Worm (Caenorhabditis elegans) whole organism, late embryonic: ENCODE results near the gene C33H5.16.

ENCODE experiments used
- C38D4.7 ChIP-seq: fragments of 200-800 bp; sonication (Bioruptor generic); optimal IDR thresholded peaks from 2 replicates; lab custom pipeline; 2018; ENCODE audit warnings: mild to moderate bottlenecking, missing genetic modification characterization, moderate library complexity, missing compliant biosample characterization
- K02D7.2 ChIP-seq: sonication (generic microtip); optimal IDR thresholded peaks from 2 replicates; lab custom pipeline; 2017; ENCODE audit warnings: mild to moderate bottlenecking, missing genetic modification characterization, missing compliant biosample characterization
- K09A11.1 ChIP-seq: sonication (generic microtip); optimal IDR thresholded peaks from 2 replicates; lab custom pipeline; 2017; ENCODE audit warnings: antibody characterized with exemption, mild to moderate bottlenecking, missing genetic modification characterization, missing compliant biosample characterization; ENCODE audit not compliant: insufficient read depth
- T23F11.4 ChIP-seq: fragments of 200-800 bp; sonication (Bioruptor generic); optimal IDR thresholded peaks from 2 replicates; lab custom pipeline; 2018; ENCODE audit warnings: mild to moderate bottlenecking, missing genetic modification characterization, missing compliant biosample characterization
- ahr-1 ChIP-seq: sonication (generic microtip); optimal IDR thresholded peaks from 2 replicates; lab custom pipeline; 2016; ENCODE audit warnings: missing genetic modification characterization, missing compliant biosample characterization
- ama-1 ChIP-seq: fragments of 150-350 bp; optimal IDR thresholded peaks from 2 replicates; lab custom pipeline; 2014
- ceh-18 ChIP-seq: sonication (generic microtip); optimal IDR thresholded peaks from 2 replicates; lab custom pipeline; 2016; ENCODE audit warnings: missing genetic modification characterization, missing compliant biosample characterization
- ceh-19 ChIP-seq: fragments of 200-800 bp; sonication (Bioruptor generic); optimal IDR thresholded peaks from 2 replicates; lab custom pipeline; 2018; ENCODE audit warnings: mild to moderate bottlenecking, missing genetic modification characterization, missing compliant biosample characterization
- ceh-22 ChIP-seq: sonication (generic microtip); optimal IDR thresholded peaks from 2 replicates; lab custom pipeline; 2017; ENCODE audit warnings: missing biosample characterization, missing genetic modification characterization
- ceh-31 ChIP-seq: sonication (generic microtip); optimal IDR thresholded peaks from 2 replicates; lab custom pipeline; 2016; ENCODE audit warnings: missing genetic modification characterization, missing compliant biosample characterization
- ceh-34 ChIP-seq: sonication (generic microtip); optimal IDR thresholded peaks from 2 replicates; lab custom pipeline; 2016; ENCODE audit warnings: mild to moderate bottlenecking, missing genetic modification characterization, missing compliant biosample characterization
- ceh-48 ChIP-seq: sonication (generic microtip); optimal IDR thresholded peaks from 2 replicates; lab custom pipeline; 2016; ENCODE audit warnings: missing genetic modification characterization, inconsistent platforms, missing compliant biosample characterization
- dve-1 ChIP-seq: sonication (generic microtip); optimal IDR thresholded peaks from 2 replicates; lab custom pipeline; 2017; ENCODE audit warnings: antibody characterized with exemption, mild to moderate bottlenecking, missing genetic modification characterization, missing compliant biosample characterization
- elt-2 ChIP-seq: sonication (generic microtip); optimal IDR thresholded peaks from 2 replicates; lab custom pipeline; 2016; ENCODE audit warnings: missing genetic modification reagents, missing genetic modification characterization, missing compliant biosample characterization
- eyg-1 ChIP-seq: sonication (generic microtip); optimal IDR thresholded peaks from 2 replicates; lab custom pipeline; 2016; ENCODE audit warnings: missing genotype, missing genetic modification characterization, missing compliant biosample characterization
- fkh-6 ChIP-seq: sonication (generic microtip); optimal IDR thresholded peaks from 2 replicates; lab custom pipeline; 2016; ENCODE audit warnings: missing genetic modification characterization, missing compliant biosample characterization
- hlh-13 ChIP-seq: fragments of 200-800 bp; sonication (Bioruptor generic); optimal IDR thresholded peaks from 2 replicates; lab custom pipeline; 2018; ENCODE audit warnings: mild to moderate bottlenecking, missing genetic modification characterization, missing compliant biosample characterization
- hlh-30 ChIP-seq: sonication (generic microtip); optimal IDR thresholded peaks from 2 replicates; lab custom pipeline; 2017; ENCODE audit warnings: antibody characterized with exemption, missing genetic modification characterization, missing compliant biosample characterization; ENCODE audit not compliant: insufficient read depth
- mec-3 ChIP-seq: sonication (generic microtip); optimal IDR thresholded peaks from 2 replicates; lab custom pipeline; 2016; ENCODE audit warnings: borderline replicate concordance, missing genetic modification characterization, missing compliant biosample characterization
- nfya-1 ChIP-seq: sonication (generic microtip); optimal IDR thresholded peaks from 2 replicates; lab custom pipeline; 2017; ENCODE audit warnings: missing genetic modification characterization, mild to moderate bottlenecking, missing compliant biosample characterization, antibody characterized with exemption, moderate library complexity
- nhr-11 ChIP-seq: fragments of 150-350 bp; optimal IDR thresholded peaks from 2 replicates; lab custom pipeline; 2014; ENCODE audit warnings: missing biosample characterization, missing genetic modification characterization
- odd-2 ChIP-seq: sonication (generic microtip); optimal IDR thresholded peaks from 2 replicates; lab custom pipeline; 2017; ENCODE audit warnings: antibody characterized with exemption, mild to moderate bottlenecking, missing genetic modification characterization, missing compliant biosample characterization
- pag-3 ChIP-seq: sonication (generic microtip); optimal IDR thresholded peaks from 2 replicates; lab custom pipeline; 2016; ENCODE audit warnings: missing compliant biosample characterization, missing genetic modification characterization, borderline replicate concordance
- pha-2 ChIP-seq: sonication (generic microtip); optimal IDR thresholded peaks from 2 replicates; lab custom pipeline; 2017; ENCODE audit warnings: mild to moderate bottlenecking, missing genetic modification characterization, missing compliant biosample characterization
- pha-4 ChIP-seq: fragments of 150-350 bp; optimal IDR thresholded peaks from 2 replicates; lab custom pipeline; 2018; ENCODE audit warnings: missing biosample characterization, missing genetic modification reagents, missing genetic modification characterization
- pqm-1 ChIP-seq: sonication (generic microtip); optimal IDR thresholded peaks from 2 replicates; lab custom pipeline; 2016; ENCODE audit warnings: missing genetic modification characterization, missing compliant biosample characterization
- pros-1 ChIP-seq: fragments of 150-350 bp; optimal IDR thresholded peaks from 2 replicates; lab custom pipeline; 2014; ENCODE audit warnings: missing biosample characterization, missing genetic modification reagents, missing genetic modification characterization
- ref-2 ChIP-seq: sonication (generic microtip); optimal IDR thresholded peaks from 2 replicates; lab custom pipeline; 2016; ENCODE audit warnings: missing genetic modification characterization, missing compliant biosample characterization
- rnt-1 ChIP-seq: sonication (generic microtip); optimal IDR thresholded peaks from 2 replicates; lab custom pipeline; 2016; ENCODE audit warnings: missing genetic modification characterization, missing compliant biosample characterization
- sdc-2 ChIP-seq: sonication (generic microtip); optimal IDR thresholded peaks from 2 replicates; lab custom pipeline; 2016; ENCODE audit warnings: missing genotype, missing genetic modification characterization, missing compliant biosample characterization
- sox-2 ChIP-seq: fragments of 200-800 bp; sonication (Bioruptor generic); IDR thresholded peaks from 2 replicates; pipeline ENCODE4 v1.3.6; 2022; ENCODE audit warnings: missing genetic modification reagents, missing genetic modification characterization, missing compliant biosample characterization
- tbx-2 ChIP-seq: sonication (generic microtip); optimal IDR thresholded peaks from 2 replicates; lab custom pipeline; 2016; ENCODE audit warnings: missing genetic modification characterization, missing compliant biosample characterization
- ttx-3 ChIP-seq: sonication (generic microtip); optimal IDR thresholded peaks from 2 replicates; lab custom pipeline; 2016; ENCODE audit warnings: missing genetic modification reagents, missing genetic modification characterization, missing compliant biosample characterization
- unc-42 ChIP-seq: sonication (generic microtip); optimal IDR thresholded peaks from 2 replicates; lab custom pipeline; 2016; ENCODE audit warnings: missing genotype, missing genetic modification characterization, missing compliant biosample characterization
- zip-5 ChIP-seq: sonication (generic microtip); optimal IDR thresholded peaks from 2 replicates; lab custom pipeline; 2016; ENCODE audit warnings: missing genetic modification characterization, missing compliant biosample characterization

C33H5.16 gene

ce11 chrIV:7778865-7779264 lies 24.3 kb downstream of the C33H5.16 start, which contains the start of gene rpap-3:
TSS of gene rpap-3 (minus strand) at chrIV:7778965.
- TF ChIP-seq hlh-13 (GFP tag; lab: Kevin White, UChicago): no peak
- TF ChIP-seq zip-5 (tag; lab: Kevin White, UChicago): no peak
- TF ChIP-seq ceh-31 (tag; lab: Kevin White, UChicago): no peak
- TF ChIP-seq pha-4 (tag; lab: Kevin White, UChicago): no peak
- TF ChIP-seq ahr-1: no peak
- no peak for TF ChIP-seq sox-2 (GFP tag; lab: Robert Waterston, UW)
- no peak for TF ChIP-seq unc-42 (tag; lab: Kevin White, UChicago)
- no peak for TF ChIP-seq ceh-34 (tag; lab: Kevin White, UChicago)
- no peak for TF ChIP-seq C38D4.7 (GFP tag; lab: Kevin White, UChicago)
- TF ChIP-seq K02D7.2 (tag; lab: Kevin White, UChicago): no peak
- TF ChIP-seq mec-3 (tag; lab: Kevin White, UChicago): no peak
- TF ChIP-seq pha-2 (tag; lab: Kevin White, UChicago): no peak
- no peak for TF ChIP-seq ceh-48 (tag; lab: Kevin White, UChicago)
- no peak for TF ChIP-seq odd-2 (tag; lab: Kevin White, UChicago)
- TF ChIP-seq pros-1 (tag; lab: Kevin White, UChicago): no peak

ce11 chrIV:7775725-7776124 lies 27.4 kb downstream of the C33H5.16 start, which contains the start of gene swd-2.1:
TSS of gene swd-2.1 (plus strand) at chrIV:7776025.
- no peak for TF ChIP-seq sdc-2
- TF ChIP-seq ttx-3 (tag; lab: Kevin White, UChicago): no peak
- TF ChIP-seq tbx-2 (tag; lab: Kevin White, UChicago): no peak
- no peak for TF ChIP-seq rnt-1 (tag; lab: Kevin White, UChicago)
- TF ChIP-seq ref-2 (tag; lab: Kevin White, UChicago): no peak
- no peak for TF ChIP-seq elt-2 (tag; lab: Kevin White, UChicago)
- TF ChIP-seq ceh-22: no peak
- TF ChIP-seq pqm-1 (tag; lab: Kevin White, UChicago): no peak
- TF ChIP-seq nhr-11: no peak
- TF ChIP-seq hlh-13 (GFP tag; lab: Kevin White, UChicago): no peak
- no peak for TF ChIP-seq eyg-1
- no peak for TF ChIP-seq ama-1 (lab: Kevin White, UChicago)
- TF ChIP-seq hlh-30: no peak
- TF ChIP-seq pag-3 (tag; lab: Kevin White, UChicago): no peak

- no peak for TF ChIP-seq mec-3 (tag; lab: Kevin White, UChicago)
- peak; percentile 18 for TF ChIP-seq nfya-1 (tag; lab: Kevin White, UChicago)
Observed at ce11 chrIV:7774206-7774605, 28.9 kb downstream of the C33H5.16 start, which contains the start of the genes hcf-1 and swd-2.2. TSS of gene hcf-1 (minus strand) at chrIV:7774275. TSS of gene swd-2.2 (plus strand) at chrIV:7774411.

- TF ChIP-seq ref-2 (tag; lab: Kevin White, UChicago) (no peak), ceh-18 (no peak), mec-3 (tag; lab: Kevin White, UChicago) (no peak), K09A11.1 (tag; lab: Kevin White, UChicago) (no peak)
Observed at ce11 chrIV:7770162-7770561, 33.0 kb downstream of the C33H5.16 start, which contains the start of gene rdl-1. TSS of gene rdl-1 (minus strand) at chrIV:7770262.

- no peak for TF ChIP-seq ref-2 (tag; lab: Kevin White, UChicago)
- no peak for TF ChIP-seq dve-1 (tag; lab: Kevin White, UChicago)
- no peak for TF ChIP-seq fkh-6 (tag; lab: Kevin White, UChicago)
- TF ChIP-seq pha-4 (tag; lab: Kevin White, UChicago): no peak
- TF ChIP-seq nfya-1 (tag; lab: Kevin White, UChicago): no peak
- TF ChIP-seq ceh-19 (GFP tag; lab: Kevin White, UChicago): no peak
- no peak for TF ChIP-seq ceh-31 (tag; lab: Kevin White, UChicago)
- no peak for TF ChIP-seq ahr-1
- no peak for TF ChIP-seq T23F11.4 (GFP tag; lab: Kevin White, UChicago)
Observed at ce11 chrIV:7764319-7764718, 38.8 kb downstream of the C33H5.16 start.
